Worm (Caenorhabditis elegans) whole organism, L4/young adult: ENCODE data around the gene ddx-15.

Experiments used
- W03F9.2 ChIP-seq: fragments of 150-350 bp; optimal IDR thresholded peaks from 2 replicates; lab custom pipeline; 2014; ENCODE audit warnings: missing biosample characterization, missing genetic modification characterization
- dao-5 ChIP-seq: sonication (generic microtip); optimal IDR thresholded peaks from 2 replicates; lab custom pipeline; 2016; ENCODE audit warnings: missing genotype, missing genetic modification characterization, moderate library complexity, missing compliant biosample characterization
- him-1 ChIP-seq: sonication (generic microtip); optimal IDR thresholded peaks from 2 replicates; lab custom pipeline; 2016; ENCODE audit warnings: missing genotype, missing genetic modification reagents, missing genetic modification characterization, missing compliant biosample characterization

- TF ChIP-seq W03F9.2 (tag; lab: Kevin White, UChicago) (peak; percentile 66), him-1 (tag; lab: Kevin White, UChicago) (no peak), dao-5 (tag; lab: Kevin White, UChicago) (no peak)
These were observed at the start of gene ddx-15, which contains the start of gene ucr-1 for ce11 chrIII:5591668-5592149.
